Fruit fly (Drosophila melanogaster) whole organism, embryonic: ENCODE data around the gene inaF-B.

Source experiments
- Atf-2 ChIP-seq: fragments of 200-800 bp; sonication (Bioruptor generic); optimal IDR thresholded peaks from 2 replicates; lab custom pipeline; 2016; ENCODE audit warnings: missing biosample characterization, missing genetic modification characterization
- CG10209 ChIP-seq: fragments of 200-800 bp; sonication (Bioruptor generic); optimal IDR thresholded peaks from 3 replicates; lab custom pipeline; 2017; ENCODE audit warnings: missing biosample characterization, mild to moderate bottlenecking, missing genetic modification characterization, missing genetic modification reagents
- CG10979 ChIP-seq: fragments of 200-800 bp; sonication (Bioruptor generic); optimal IDR thresholded peaks from 2 replicates; lab custom pipeline; 2018; ENCODE audit warnings: missing biosample characterization, mild to moderate bottlenecking, missing genetic modification characterization, moderate library complexity
- CG1233 ChIP-seq: fragments of 200-800 bp; sonication (Bioruptor generic); optimal IDR thresholded peaks from 4 replicates; lab custom pipeline; 2018; ENCODE audit warnings: missing biosample characterization, mild to moderate bottlenecking, missing genetic modification characterization
- CG12659 ChIP-seq: fragments of 200-800 bp; sonication (Bioruptor generic); optimal IDR thresholded peaks from 3 replicates; lab custom pipeline; 2017; ENCODE audit warnings: mild to moderate bottlenecking, missing biosample characterization, missing genetic modification reagents, missing genetic modification characterization
- CG17359 ChIP-seq: fragments of 200-800 bp; sonication (Bioruptor generic); optimal IDR thresholded peaks from 3 replicates; lab custom pipeline; 2018; ENCODE audit warnings: missing biosample characterization, mild to moderate bottlenecking, missing genetic modification characterization, moderate library complexity
- CG17829 ChIP-seq: fragments of 200-800 bp; optimal IDR thresholded peaks from 2 replicates; lab custom pipeline; 2019; ENCODE audit warnings: missing biosample characterization, mild to moderate bottlenecking, missing genetic modification characterization, moderate library complexity
- CG18619 ChIP-seq: fragments of 200-800 bp; sonication (Bioruptor generic); optimal IDR thresholded peaks from 3 replicates; lab custom pipeline; 2017; ENCODE audit warnings: missing biosample characterization, mild to moderate bottlenecking, missing genetic modification characterization
- CG2678 ChIP-seq: fragments of 200-800 bp; sonication (Bioruptor generic); optimal IDR thresholded peaks from 3 replicates; lab custom pipeline; 2019; ENCODE audit warnings: missing biosample characterization, mild to moderate bottlenecking, missing genetic modification characterization, moderate library complexity
- CG34376 ChIP-seq: fragments of 200-800 bp; sonication (Bioruptor generic); optimal IDR thresholded peaks from 2 replicates; lab custom pipeline; 2018; ENCODE audit warnings: missing biosample characterization, mild to moderate bottlenecking, missing genetic modification characterization
- CG5953 ChIP-seq: fragments of 200-800 bp; sonication (Bioruptor generic); IDR thresholded peaks from 2 replicates; pipeline ENCODE4 v1.3.6; 2022; ENCODE audit warnings: missing biosample characterization, missing genetic modification characterization
- CG6683 ChIP-seq: fragments of 200-800 bp; sonication (Bioruptor generic); optimal IDR thresholded peaks from 2 replicates; lab custom pipeline; 2017; ENCODE audit warnings: missing biosample characterization, mild to moderate bottlenecking, missing genetic modification characterization, missing genetic modification reagents
- CG6689 ChIP-seq: fragments of 200-800 bp; sonication (Bioruptor generic); IDR thresholded peaks from 2 replicates; pipeline ENCODE4 v1.3.6; 2022; ENCODE audit warnings: missing biosample characterization, missing genetic modification characterization
- CG7372 ChIP-seq: fragments of 200-800 bp; sonication (Bioruptor generic); IDR thresholded peaks from 2 replicates; pipeline ENCODE4 v1.3.6; 2022; ENCODE audit warnings: missing biosample characterization, missing genetic modification characterization
- CG7745 ChIP-seq: fragments of 200-800 bp; sonication (Bioruptor generic); optimal IDR thresholded peaks from 2 replicates; lab custom pipeline; 2018; ENCODE audit warnings: missing biosample characterization, mild to moderate bottlenecking, missing genetic modification characterization, moderate library complexity
- CG8089 ChIP-seq: fragments of 200-800 bp; sonication (Bioruptor generic); optimal IDR thresholded peaks from 3 replicates; lab custom pipeline; 2016; ENCODE audit warnings: missing biosample characterization, missing genetic modification characterization
- CG8290 ChIP-seq, 3 experiments: fragments of 200-800 bp; sonication (Bioruptor generic); optimal IDR thresholded peaks; 2 replicates each; lab custom pipeline; 2016 to 2019; ENCODE audit warnings: missing biosample characterization in 3 of 3, missing genetic modification characterization in 3 of 3, mild to moderate bottlenecking in 2 of 3, moderate library complexity in 1 of 3
- CG8478 ChIP-seq: fragments of >200 bp; optimal IDR thresholded peaks from 2 replicates; lab custom pipeline; 2018
- CG9876 ChIP-seq: fragments of 200-800 bp; sonication (Bioruptor generic); optimal IDR thresholded peaks from 2 replicates; lab custom pipeline; 2016; ENCODE audit warnings: missing biosample characterization, missing genetic modification characterization
- Dek ChIP-seq: fragments of 200-800 bp; sonication (Bioruptor generic); optimal IDR thresholded peaks from 3 replicates; lab custom pipeline; 2019; ENCODE audit warnings: missing biosample characterization, mild to moderate bottlenecking, missing genetic modification characterization, moderate library complexity
- Dip3 ChIP-seq: fragments of 200-800 bp; sonication (Bioruptor generic); optimal IDR thresholded peaks from 3 replicates; lab custom pipeline; 2016; ENCODE audit warnings: missing biosample characterization, missing genetic modification characterization
- Dp ChIP-seq: fragments of 200-800 bp; sonication (Bioruptor generic); optimal IDR thresholded peaks from 2 replicates; lab custom pipeline; 2018; ENCODE audit warnings: missing biosample characterization, mild to moderate bottlenecking, missing genetic modification characterization, moderate library complexity
- E2f1 ChIP-seq: fragments of 200-800 bp; sonication (Bioruptor generic); IDR thresholded peaks from 2 replicates; pipeline ENCODE4 v1.3.6; 2022; ENCODE audit warnings: missing biosample characterization, missing genetic modification characterization
- Elba2 ChIP-seq: fragments of 200-800 bp; sonication (Bioruptor generic); optimal IDR thresholded peaks from 3 replicates; lab custom pipeline; 2016; ENCODE audit warnings: missing biosample characterization, missing genetic modification characterization
- Fer2 ChIP-seq: fragments of 200-800 bp; sonication (Bioruptor generic); optimal IDR thresholded peaks from 2 replicates; lab custom pipeline; 2018; ENCODE audit warnings: missing biosample characterization, mild to moderate bottlenecking, missing genetic modification characterization, moderate library complexity
- Hmr ChIP-seq: fragments of 200-800 bp; sonication (Bioruptor generic); optimal IDR thresholded peaks from 3 replicates; lab custom pipeline; 2017; ENCODE audit warnings: mild to moderate bottlenecking, missing biosample characterization, missing genetic modification reagents, missing genetic modification characterization
- MBD-R2 ChIP-seq: fragments of 200-800 bp; sonication (Bioruptor generic); IDR thresholded peaks from 2 replicates; pipeline ENCODE4 v1.3.6; 2022; ENCODE audit warnings: missing biosample characterization, missing genetic modification characterization
- Max ChIP-seq: fragments of 200-800 bp; sonication (Bioruptor generic); optimal IDR thresholded peaks from 2 replicates; lab custom pipeline; 2016; ENCODE audit warnings: missing biosample characterization, mild to moderate bottlenecking, missing genetic modification characterization
- Rfx ChIP-seq: fragments of 200-800 bp; sonication (Bioruptor generic); IDR thresholded peaks from 2 replicates; pipeline ENCODE4 v1.3.6; 2022; ENCODE audit warnings: missing biosample characterization, missing genetic modification characterization
- Stat92E ChIP-seq, 3 experiments: fragments of >200 bp in 2 of 3; fragments of 200-800 bp in 1 of 3; sonication (Bioruptor generic) in 1 of 3; optimal IDR thresholded peaks; 2 replicates each; lab custom pipeline; 2017 to 2019; ENCODE audit warnings: missing biosample characterization in 3 of 3, missing genetic modification characterization in 3 of 3, mild to moderate bottlenecking in 1 of 3, moderate library complexity in 1 of 3
- Vsx1 ChIP-seq: fragments of 200-800 bp; sonication (Bioruptor generic); optimal IDR thresholded peaks from 2 replicates; lab custom pipeline; 2017; ENCODE audit warnings: missing biosample characterization, mild to moderate bottlenecking, missing genetic modification characterization, missing genetic modification reagents
- YL-1 ChIP-seq: fragments of 200-800 bp; sonication (Bioruptor generic); optimal IDR thresholded peaks from 3 replicates; lab custom pipeline; 2017; ENCODE audit warnings: missing biosample characterization, mild to moderate bottlenecking, missing genetic modification characterization
- cg ChIP-seq: fragments of 200-800 bp; sonication (Bioruptor generic); optimal IDR thresholded peaks from 3 replicates; lab custom pipeline; 2019; ENCODE audit warnings: missing biosample characterization, mild to moderate bottlenecking, missing genetic modification characterization, moderate library complexity
- crc ChIP-seq: fragments of 200-800 bp; sonication (Bioruptor generic); optimal IDR thresholded peaks from 2 replicates; lab custom pipeline; 2016; ENCODE audit warnings: missing biosample characterization, missing genetic modification characterization
- ind ChIP-seq: fragments of 200-800 bp; sonication (Bioruptor generic); optimal IDR thresholded peaks from 3 replicates; lab custom pipeline; 2016; ENCODE audit warnings: missing biosample characterization, missing genetic modification characterization
- jing ChIP-seq: fragments of 200-800 bp; sonication (Bioruptor generic); optimal IDR thresholded peaks from 2 replicates; lab custom pipeline; 2018; ENCODE audit warnings: missing biosample characterization, mild to moderate bottlenecking, missing genetic modification characterization
- lilli ChIP-seq: fragments of 200-800 bp; sonication (Bioruptor generic); optimal IDR thresholded peaks from 3 replicates; lab custom pipeline; 2016; ENCODE audit warnings: missing biosample characterization, missing genetic modification characterization
- nmo ChIP-seq: fragments of 200-800 bp; sonication (Bioruptor generic); optimal IDR thresholded peaks from 2 replicates; lab custom pipeline; 2018; ENCODE audit warnings: missing biosample characterization, mild to moderate bottlenecking, missing genetic modification characterization, moderate library complexity
- nom ChIP-seq: fragments of 200-800 bp; sonication (Bioruptor generic); optimal IDR thresholded peaks from 2 replicates; lab custom pipeline; 2017; ENCODE audit warnings: missing biosample characterization, missing genetic modification characterization, mild to moderate bottlenecking, moderate library complexity, missing genetic modification reagents
- sima ChIP-seq: fragments of 200-800 bp; sonication (Bioruptor generic); optimal IDR thresholded peaks from 2 replicates; lab custom pipeline; 2016; ENCODE audit warnings: missing biosample characterization, missing genetic modification characterization
- sna ChIP-seq: fragments of 200-800 bp; sonication (Bioruptor generic); IDR thresholded peaks from 2 replicates; pipeline ENCODE4 v1.3.6; 2022; ENCODE audit warnings: missing biosample characterization, missing genetic modification characterization; ENCODE audit not compliant: partially characterized antibody
- stwl ChIP-seq: fragments of 200-800 bp; sonication (Bioruptor generic); optimal IDR thresholded peaks from 3 replicates; lab custom pipeline; 2018; ENCODE audit warnings: missing biosample characterization, mild to moderate bottlenecking, missing genetic modification characterization, moderate library complexity
- twi ChIP-seq: fragments of 200-800 bp; optimal IDR thresholded peaks from 2 replicates; lab custom pipeline; 2019; ENCODE audit warnings: missing biosample characterization, mild to moderate bottlenecking, missing genetic modification characterization, moderate library complexity
- tx ChIP-seq: fragments of 200-800 bp; sonication (Bioruptor generic); optimal IDR thresholded peaks from 2 replicates; lab custom pipeline; 2016; ENCODE audit warnings: missing biosample characterization, missing genetic modification characterization
- vvl ChIP-seq: fragments of 200-800 bp; sonication (Bioruptor generic); IDR thresholded peaks from 2 replicates; pipeline ENCODE4 v1.3.6; 2022; ENCODE audit warnings: missing biosample characterization, missing genetic modification characterization
- wor ChIP-seq: fragments of 200-800 bp; sonication (Bioruptor generic); IDR thresholded peaks from 2 replicates; pipeline ENCODE4 v1.3.6; 2022; ENCODE audit warnings: missing biosample characterization, missing genetic modification characterization
- z ChIP-seq: fragments of 200-800 bp; sonication (Bioruptor generic); IDR thresholded peaks from 3 replicates; pipeline ENCODE4 v1.3.6; 2022; ENCODE audit warnings: missing biosample characterization, missing genetic modification characterization
- zfh1 ChIP-seq: fragments of 200-800 bp; sonication (Bioruptor generic); IDR thresholded peaks from 3 replicates; pipeline ENCODE4 v1.3.6; 2022; ENCODE audit warnings: missing biosample characterization, missing genetic modification characterization

inaF-B gene

dm6 chrX:11709799-11710720, 22.5 kb downstream of the inaF-B start, which contains the start of gene FucT6 (continued):
- no peak for TF ChIP-seq crc
- TF ChIP-seq CG17359 = no peak
- no peak for TF ChIP-seq CG6689 (GFP tag; lab: Robert Waterston, UW)
- TF ChIP-seq CG7372 (GFP tag; lab: Robert Waterston, UW) = no peak
- TF ChIP-seq CG9876 = no peak
- peak; percentile 35 for TF ChIP-seq Rfx (GFP tag; lab: Robert Waterston, UW)
- no peak for TF ChIP-seq CG2678 (tag; lab: Kevin White, UChicago)
- no peak for TF ChIP-seq lilli
- TF ChIP-seq CG17829 (tag; lab: Kevin White, UChicago) = peak; percentile 19
- no peak for TF ChIP-seq zfh1 (GFP tag; lab: Robert Waterston, UW)
- peak; percentile 6 for TF ChIP-seq CG10209
- TF ChIP-seq Stat92E (GFP tag; optimal IDR thresholded peaks at IDR 0.05; lab: Kevin White, UChicago) = no peak
- no peak for TF ChIP-seq CG7745 (tag; lab: Kevin White, UChicago)
- peak; percentile 45 for TF ChIP-seq nom (GFP tag; lab: Kevin White, UChicago)
- TF ChIP-seq Max (GFP tag; lab: Kevin White, UChicago) = peak; percentile 5
- peak; percentile 71 for TF ChIP-seq Dp (GFP tag; lab: Kevin White, UChicago)
- peak; percentile 72 for TF ChIP-seq MBD-R2
- no peak for TF ChIP-seq jing
- TF ChIP-seq CG6683 = peak; percentile 21
- TF ChIP-seq stwl (tag; lab: Kevin White, UChicago) = peak; percentile 70
- TF ChIP-seq z = peak; percentile 91
- no peak for TF ChIP-seq Dip3 (GFP tag; lab: Kevin White, UChicago)
- TF ChIP-seq CG5953 (GFP tag; lab: Robert Waterston, UW) = no peak
- TF ChIP-seq CG34376 (GFP tag; lab: Kevin White, UChicago) = no peak
- no peak for TF ChIP-seq Atf-2 (GFP tag; lab: Kevin White, UChicago)
- TF ChIP-seq Vsx1 (GFP tag; lab: Kevin White, UChicago) = no peak
- no peak for TF ChIP-seq twi (tag; lab: Kevin White, UChicago)
- TF ChIP-seq E2f1 (GFP tag; lab: Robert Waterston, UW) = no peak
- peak; percentile 85 for TF ChIP-seq sna
- no peak for TF ChIP-seq CG18619
- no peak for TF ChIP-seq CG8089
- TF ChIP-seq CG8478 (lab: Kevin White, UChicago) = no peak
- peak; percentile 45 for TF ChIP-seq YL-1
- no peak for TF ChIP-seq Elba2 (GFP tag; lab: Kevin White, UChicago)
- no peak for TF ChIP-seq ind (GFP tag; lab: Kevin White, UChicago)
- no peak for TF ChIP-seq CG10979 (tag; lab: Kevin White, UChicago)
- TF ChIP-seq Dek (tag; lab: Kevin White, UChicago) = no peak
- peak; percentile 28; the same call in 1 of the 2 replicates for TF ChIP-seq vvl
- no peak for TF ChIP-seq tx (GFP tag; lab: Kevin White, UChicago)
- peak; percentile 13 for TF ChIP-seq CG8290 (GFP tag; optimal IDR thresholded peaks at IDR 0.05; lab: Kevin White, UChicago)
- no peak for TF ChIP-seq CG8290 (tag; optimal IDR thresholded peaks at IDR 0.05; lab: Kevin White, UChicago)
- TF ChIP-seq cg (GFP tag; lab: Kevin White, UChicago) = peak; percentile 54
- TF ChIP-seq CG1233 (GFP tag; lab: Kevin White, UChicago) = no peak
- TF ChIP-seq Hmr = no peak
- no peak for TF ChIP-seq nmo
- peak; percentile 51 for TF ChIP-seq CG12659 (GFP tag; lab: Kevin White, UChicago)
- TF ChIP-seq Fer2 (tag; lab: Kevin White, UChicago) = no peak
- TF ChIP-seq wor = no peak
- no peak for TF ChIP-seq sima (GFP tag; lab: Kevin White, UChicago)
